Fruit fly (Drosophila melanogaster): ENCODE data around the gene p53.

dm6 chr3R:23074480-23074879 lies 20.6 kb upstream of the p53 start:
- TF ChIP-seq Oaz (GFP tag; IDR thresholded peaks at IDR 0.05) (no peak), CG17912 (GFP tag; optimal IDR thresholded peaks at IDR 0.05) (no peak), tna (GFP tag; IDR thresholded peaks at IDR 0.05; ENCODE audit: partially characterized antibody) (no peak), Ets97D (GFP tag; optimal IDR thresholded peaks at IDR 0.05) (no peak), sens (GFP tag) (no peak), nau (GFP tag; optimal IDR thresholded peaks at IDR 0.05) (no peak), CG6854 (GFP tag; optimal IDR thresholded peaks at IDR 0.05) (no peak), psq (GFP tag; optimal IDR thresholded peaks at IDR 0.05) (no peak), insv (GFP tag; optimal IDR thresholded peaks at IDR 0.05) (no peak)
